Fruit fly (Drosophila melanogaster) whole organism, embryonic: Measurements from ENCODE around the gene fzy.

ENCODE experiments used
- Atf6 ChIP-seq: fragments of 200-800 bp; sonication (Bioruptor generic); IDR thresholded peaks from 2 replicates; pipeline ENCODE4 v1.3.6; 2022; ENCODE audit warnings: missing biosample characterization, missing genetic modification characterization
- CG1602 ChIP-seq: fragments of 200-800 bp; sonication (Bioruptor generic); optimal IDR thresholded peaks from 3 replicates; lab custom pipeline; 2016; ENCODE audit warnings: missing biosample characterization, missing genetic modification characterization
- CG32532 ChIP-seq: fragments of 200-800 bp; sonication (Bioruptor generic); IDR thresholded peaks from 2 replicates; pipeline ENCODE4 v1.3.6; 2022; ENCODE audit warnings: missing biosample characterization, missing genetic modification characterization
- CG7745 ChIP-seq: fragments of 200-800 bp; sonication (Bioruptor generic); optimal IDR thresholded peaks from 2 replicates; lab custom pipeline; 2018; ENCODE audit warnings: missing biosample characterization, mild to moderate bottlenecking, missing genetic modification characterization, moderate library complexity
- ERR ChIP-seq: fragments of 200-800 bp; sonication (Bioruptor generic); optimal IDR thresholded peaks from 2 replicates; lab custom pipeline; 2016; ENCODE audit warnings: missing biosample characterization, missing genetic modification characterization
- Neu2 ChIP-seq: fragments of 200-800 bp; sonication (Bioruptor generic); optimal IDR thresholded peaks from 3 replicates; lab custom pipeline; 2016; ENCODE audit warnings: missing biosample characterization, missing genetic modification characterization, borderline replicate concordance
- dan ChIP-seq: fragments of 200-800 bp; sonication (Bioruptor generic); IDR thresholded peaks from 2 replicates; pipeline ENCODE4 v1.3.6; 2022; ENCODE audit warnings: missing biosample characterization, missing genetic modification characterization
- ewg ChIP-seq: fragments of 200-800 bp; sonication (Bioruptor generic); optimal IDR thresholded peaks from 3 replicates; lab custom pipeline; 2017; ENCODE audit warnings: mild to moderate bottlenecking, missing biosample characterization, missing genetic modification reagents, missing genetic modification characterization
- klu ChIP-seq: fragments of 200-800 bp; sonication (Bioruptor generic); IDR thresholded peaks from 2 replicates; pipeline ENCODE4 v1.3.6; 2022; ENCODE audit warnings: missing biosample characterization, missing genetic modification characterization
- p53 ChIP-seq: fragments of 200-800 bp; sonication (Bioruptor generic); optimal IDR thresholded peaks from 2 replicates; lab custom pipeline; 2016; ENCODE audit warnings: missing biosample characterization, missing genetic modification characterization
- sna ChIP-seq: fragments of 200-800 bp; sonication (Bioruptor generic); IDR thresholded peaks from 2 replicates; pipeline ENCODE4 v1.3.6; 2022; ENCODE audit warnings: missing biosample characterization, missing genetic modification characterization; ENCODE audit not compliant: partially characterized antibody

dm6 chr2L:16326892-16327291 lies 16.1 kb downstream of the fzy start, which contains the start of gene CG4278:
- no peak for TF ChIP-seq CG32532 (GFP tag; lab: Robert Waterston, UW)
- TF ChIP-seq CG7745 (tag; lab: Kevin White, UChicago) = no peak
- TF ChIP-seq klu = no peak
- no peak for TF ChIP-seq dan (GFP tag; lab: Robert Waterston, UW)
- no peak for TF ChIP-seq Neu2
- TF ChIP-seq sna (GFP tag; lab: Robert Waterston, UW) = no peak
- no peak for TF ChIP-seq ERR (GFP tag; lab: Kevin White, UChicago)
- no peak for TF ChIP-seq ewg
- no peak for TF ChIP-seq Atf6 (GFP tag; lab: Robert Waterston, UW)
- TF ChIP-seq p53 (GFP tag; lab: Kevin White, UChicago) = no peak
- TF ChIP-seq CG1602 (GFP tag; lab: Kevin White, UChicago) = no peak
